Worm (Caenorhabditis elegans): ENCODE data around the gene sluh-7.

sluh-7 gene

DNA sequence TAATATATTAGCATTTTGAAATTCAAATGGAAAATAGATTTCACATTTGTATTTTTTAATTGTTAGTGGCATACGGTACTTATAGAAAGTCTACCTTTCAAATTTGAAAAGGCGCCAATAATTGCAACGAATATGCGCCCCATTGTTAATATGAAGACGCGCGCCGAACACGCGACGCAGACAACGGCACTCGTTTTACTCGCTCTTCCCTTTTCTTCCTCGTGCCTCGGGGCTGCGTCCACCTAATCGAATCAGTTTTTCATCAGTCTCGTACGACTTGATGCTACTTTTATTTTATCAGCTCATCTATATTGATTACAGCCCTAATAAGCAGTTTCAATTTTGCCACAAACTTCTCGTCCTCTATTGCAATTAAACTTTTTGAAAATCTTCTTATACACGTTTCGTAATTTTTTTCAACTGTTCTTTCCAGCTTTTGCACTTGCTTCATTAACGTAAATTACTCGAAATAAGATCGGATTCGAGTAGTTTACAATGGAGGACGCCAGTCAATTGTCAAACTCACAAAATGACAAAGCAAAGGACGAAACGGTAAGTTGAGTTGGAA lies 6.3 kb upstream of the sluh-7 start, which contains the start of gene cash-1 (continued):
- TF ChIP-seq mdl-1 (tag; optimal IDR thresholded peaks at IDR 0.05) (peak in 1 of 2 experiments; percentile 82), nhr-48 (tag; optimal IDR thresholded peaks at IDR 0.05) (no peak), dmd-6 (GFP tag; IDR thresholded peaks at IDR 0.05) (peak; percentile 56), R02D3.7 (tag; optimal IDR thresholded peaks at IDR 0.05) (no peak), mxl-3 (GFP tag; optimal IDR thresholded peaks at IDR 0.05) (peak; percentile 83), nhr-6 (tag; optimal IDR thresholded peaks at IDR 0.05) (peak; percentile 65), Y5F2A.4 (GFP tag; optimal IDR thresholded peaks at IDR 0.05) (no peak), arid-1 (GFP tag; conservative IDR thresholded peaks at IDR 0.05) (0 out of 2 replicates have a peak, but pooled peaks have one; percentile 30), ceh-62 (tag; optimal IDR thresholded peaks at IDR 0.05) (no peak), fkh-10 (GFP tag; optimal IDR thresholded peaks at IDR 0.05) (peak; percentile 6), D1046.2 (GFP tag; IDR thresholded peaks at IDR 0.05) (no peak), gei-8 (GFP tag; optimal IDR thresholded peaks at IDR 0.05) (no peak), lin-38 (GFP tag; IDR thresholded peaks at IDR 0.05) (peak; percentile 89)

- TF ChIP-seq aha-1 (tag) (peak; percentile 96), F26F4.8 (GFP tag; conservative IDR thresholded peaks at IDR 0.05) (no peak)
Observed at ce11 chrV:10360186-10360585, 4.6 kb upstream of the sluh-7 start.

ce11 chrV:10358238-10358637 lies 2.6 kb upstream of the sluh-7 start, which contains the start of gene ttll-15:
Gene ttll-15 (plus strand): TSS chrV:10358538.
- TF ChIP-seq hlh-30 (tag; optimal IDR thresholded peaks at IDR 0.05; ENCODE audit: insufficient read depth) (no peak), Y75B8A.6 (GFP tag; IDR thresholded peaks at IDR 0.05) (no peak), snpc-1.2 (GFP tag; IDR thresholded peaks at IDR 0.05) (no peak), nhr-42 (GFP tag; IDR thresholded peaks at IDR 0.05) (no peak), T20F7.1 (GFP tag; optimal IDR thresholded peaks at IDR 0.05) (no peak), aha-1 (tag) (no peak), ceh-82 (tag; optimal IDR thresholded peaks at IDR 0.05) (no peak), Y5F2A.4 (GFP tag; optimal IDR thresholded peaks at IDR 0.05) (no peak), lin-39 (tag; optimal IDR thresholded peaks at IDR 0.05) (no peak), pqm-1 (tag; optimal IDR thresholded peaks at IDR 0.05) (no peak), dpl-1 (GFP tag; optimal IDR thresholded peaks at IDR 0.05) (no peak), nhr-25 (tag; optimal IDR thresholded peaks at IDR 0.05; ENCODE audit: borderline replicate concordance, insufficient read depth) (no peak), lin-38 (GFP tag; IDR thresholded peaks at IDR 0.05) (no peak), pha-4 (GFP tag; IDR thresholded peaks at IDR 0.05) (no peak), pha-4 (tag; optimal IDR thresholded peaks at IDR 0.05) (no peak), daf-12 (tag; optimal IDR thresholded peaks at IDR 0.05) (no peak), lin-1 (GFP tag; IDR thresholded peaks at IDR 0.05) (no peak), daf-8 (GFP tag; IDR thresholded peaks at IDR 0.05) (no peak), madf-9 (GFP tag; conservative IDR thresholded peaks at IDR 0.05) (no peak), fos-1 (tag; optimal IDR thresholded peaks at IDR 0.05) (no peak), attf-4 (tag; optimal IDR thresholded peaks at IDR 0.05) (no peak)

DNA sequence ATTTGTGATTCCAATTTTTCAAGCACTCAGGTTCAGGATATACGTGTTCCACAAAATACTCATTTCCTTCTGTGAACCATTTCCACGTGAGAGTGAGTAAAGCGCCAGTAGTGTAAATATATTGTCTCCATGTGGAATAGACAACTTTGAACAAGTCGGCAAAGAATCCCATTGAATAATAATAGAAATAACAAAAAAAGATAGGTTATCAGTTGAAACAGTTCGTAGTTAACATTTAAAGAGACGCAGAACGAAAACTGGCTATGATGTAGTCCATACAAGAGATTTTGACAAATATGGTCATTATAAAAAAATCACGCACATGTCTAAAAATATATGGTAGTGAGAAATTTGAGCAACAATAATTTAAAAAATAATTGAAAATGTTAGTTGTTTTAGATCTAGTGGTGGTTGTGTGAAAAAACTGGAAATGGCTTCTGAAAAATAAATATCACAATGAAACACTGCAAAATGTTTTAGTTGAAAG lies 1.9 kb upstream of the sluh-7 start, which contains the start of gene ceeh-2:
Gene ceeh-2 (minus strand): TSS at position 437 of the 487 bp plus-strand sequence.
- TF ChIP-seq daf-16 (GFP tag; optimal IDR thresholded peaks at IDR 0.05) (no peak), daf-16 (tag; optimal IDR thresholded peaks at IDR 0.05) (peak; percentile 83), cey-2 (tag; optimal IDR thresholded peaks at IDR 0.05; ENCODE audit: borderline replicate concordance, insufficient read depth) (no peak), nhr-48 (tag; optimal IDR thresholded peaks at IDR 0.05) (no peak), mdl-1 (tag; optimal IDR thresholded peaks at IDR 0.05) (peak in 1 of 2 experiments; percentile 32), lim-7 (GFP tag; IDR thresholded peaks at IDR 0.05) (no peak), nhr-237 (tag; optimal IDR thresholded peaks at IDR 0.05) (no peak), aha-1 (tag) (peak; percentile 33), nhr-6 (tag; optimal IDR thresholded peaks at IDR 0.05) (no peak), dmd-6 (GFP tag; IDR thresholded peaks at IDR 0.05) (peak; percentile 36; the same call in 1 of the 2 replicates), F49E8.2 (tag; optimal IDR thresholded peaks at IDR 0.05; ENCODE audit: borderline replicate concordance) (no peak), Y48G9A.11 (GFP tag; IDR thresholded peaks at IDR 0.05) (no peak), hlh-11 (tag; optimal IDR thresholded peaks at IDR 0.05) (peak; percentile 8), ztf-7 (tag; optimal IDR thresholded peaks at IDR 0.05) (no peak), nhr-42 (GFP tag; IDR thresholded peaks at IDR 0.05) (no peak), hif-1 (tag; optimal IDR thresholded peaks at IDR 0.05) (no peak), dve-1 (tag; optimal IDR thresholded peaks at IDR 0.05; ENCODE audit: insufficient read depth) (peak; percentile 63), zag-1 (tag; optimal IDR thresholded peaks at IDR 0.05) (no peak), Y75B8A.6 (GFP tag; IDR thresholded peaks at IDR 0.05) (no peak), set-16 (GFP tag; IDR thresholded peaks at IDR 0.05) (no peak)

All from whole organism, L4 larva.